Fruit fly (Drosophila melanogaster) whole organism: ENCODE measurements around the gene CG15431.
A peak's percentile ranks its signal among the peaks of the same experiment; 100 is the strongest.

Experiments used
- CG8478 ChIP-seq: fragments of >200 bp; optimal IDR thresholded peaks from 2 replicates; lab custom pipeline; 2018; ENCODE audit warnings: inconsistent platforms
- Dll ChIP-seq: fragments of >200 bp; optimal IDR thresholded peaks from 2 replicates; lab custom pipeline; 2017
- EcR ChIP-seq, 2 experiments: fragments of >200 bp; optimal IDR thresholded peaks; 2 replicates each; lab custom pipeline; 2017; ENCODE audit warnings: missing biosample characterization in 2 of 2, missing genetic modification characterization in 2 of 2, missing genetic modification reagents in 2 of 2
- pan ChIP-seq: fragments of >200 bp; optimal IDR thresholded peaks from 2 replicates; lab custom pipeline; 2017
- psq ChIP-seq: fragments of >200 bp; optimal IDR thresholded peaks from 2 replicates; lab custom pipeline; 2017
- usp ChIP-seq: fragments of >200 bp; optimal IDR thresholded peaks from 2 replicates; lab custom pipeline; 2017; ENCODE audit warnings: missing biosample characterization, missing genetic modification characterization, mixed read lengths

Gene CG15431

dm6 chr2L:4377747-4378146 is 63.3 kb downstream of the CG15431 start:
- TF ChIP-seq EcR (GFP tag; optimal IDR thresholded peaks at IDR 0.05; lab: Kevin White, UChicago) = no peak
- TF ChIP-seq CG8478 = no peak
- TF ChIP-seq pan = no peak
- no peak for TF ChIP-seq psq (lab: Kevin White, UChicago)
- no peak for TF ChIP-seq usp (GFP tag; lab: Kevin White, UChicago)
- no peak for TF ChIP-seq Dll

dm6 chr2L:4375035-4376009 is 65.8 kb downstream of the CG15431 start:
- no peak for TF ChIP-seq pan
- no peak for TF ChIP-seq CG8478
- no peak for TF ChIP-seq psq (lab: Kevin White, UChicago)
- no peak for TF ChIP-seq usp (GFP tag; lab: Kevin White, UChicago)
- no peak for TF ChIP-seq EcR (GFP tag; optimal IDR thresholded peaks at IDR 0.05; lab: Kevin White, UChicago)
- no peak for TF ChIP-seq Dll

- TF ChIP-seq EcR (GFP tag; optimal IDR thresholded peaks at IDR 0.05; lab: Kevin White, UChicago) = no peak
- no peak for TF ChIP-seq usp (GFP tag; lab: Kevin White, UChicago)
- no peak for TF ChIP-seq Dll
- no peak for TF ChIP-seq pan
- no peak for TF ChIP-seq psq (lab: Kevin White, UChicago)
These were observed 68.1 kb downstream of the CG15431 start for dm6 chr2L:4372802-4373570.

- no peak for TF ChIP-seq usp (GFP tag; lab: Kevin White, UChicago)
- no peak for TF ChIP-seq psq (lab: Kevin White, UChicago)
- peak; percentile 62 for TF ChIP-seq Dll
- peak; percentile 87 for TF ChIP-seq CG8478
These were observed 69.5 kb downstream of the CG15431 start for dm6 chr2L:4371516-4372136.

- TF ChIP-seq psq (lab: Kevin White, UChicago) (no peak), Dll (no peak), CG8478 (no peak), usp (GFP tag; lab: Kevin White, UChicago) (no peak), pan (no peak), EcR (GFP tag; optimal IDR thresholded peaks at IDR 0.05; lab: Kevin White, UChicago) (no peak)
These were observed 70.5 kb downstream of the CG15431 start for dm6 chr2L:4370592-4370991.

dm6 chr2L:4370007-4370521 is 71.0 kb downstream of the CG15431 start:
- TF ChIP-seq pan = no peak
- no peak for TF ChIP-seq psq (lab: Kevin White, UChicago)
- no peak for TF ChIP-seq EcR (GFP tag; optimal IDR thresholded peaks at IDR 0.05; lab: Kevin White, UChicago)
- no peak for TF ChIP-seq usp (GFP tag; lab: Kevin White, UChicago)
- TF ChIP-seq CG8478 = no peak
- TF ChIP-seq Dll = no peak

- no peak for TF ChIP-seq usp (GFP tag; lab: Kevin White, UChicago)
- no peak for TF ChIP-seq CG8478
- no peak for TF ChIP-seq pan
- no peak for TF ChIP-seq Dll
- no peak for TF ChIP-seq psq (lab: Kevin White, UChicago)
- no peak for TF ChIP-seq EcR (GFP tag; optimal IDR thresholded peaks at IDR 0.05; lab: Kevin White, UChicago)
These were observed 72.4 kb downstream of the CG15431 start for dm6 chr2L:4368553-4369268.

- TF ChIP-seq psq (lab: Kevin White, UChicago) (no peak), CG8478 (no peak), EcR (GFP tag; optimal IDR thresholded peaks at IDR 0.05; lab: Kevin White, UChicago) (no peak), pan (no peak), Dll (no peak), usp (GFP tag; lab: Kevin White, UChicago) (no peak)
These were observed 74.4 kb downstream of the CG15431 start for dm6 chr2L:4366652-4367051.

dm6 chr2L:4365792-4366326 is 75.2 kb downstream of the CG15431 start:
- TF ChIP-seq usp (GFP tag; lab: Kevin White, UChicago) = no peak
- no peak for TF ChIP-seq CG8478
- TF ChIP-seq Dll = no peak
- no peak for TF ChIP-seq psq (lab: Kevin White, UChicago)

- no peak for TF ChIP-seq Dll
- no peak for TF ChIP-seq usp (GFP tag; lab: Kevin White, UChicago)
- no peak for TF ChIP-seq pan
- no peak for TF ChIP-seq CG8478
- TF ChIP-seq EcR (GFP tag; optimal IDR thresholded peaks at IDR 0.05; lab: Kevin White, UChicago) = no peak
- TF ChIP-seq psq (lab: Kevin White, UChicago) = no peak
These were observed 76.2 kb downstream of the CG15431 start for dm6 chr2L:4364914-4365313.

dm6 chr2L:4363707-4364270 is 77.3 kb downstream of the CG15431 start:
- TF ChIP-seq usp (GFP tag; lab: Kevin White, UChicago) = no peak
- TF ChIP-seq psq (lab: Kevin White, UChicago) = no peak
- TF ChIP-seq CG8478 = no peak
- TF ChIP-seq pan = no peak
- TF ChIP-seq Dll = no peak
- no peak for TF ChIP-seq EcR (GFP tag; optimal IDR thresholded peaks at IDR 0.05; lab: Kevin White, UChicago)
